Worm (Caenorhabditis elegans): Measurements from ENCODE around the gene T05H10.1.

Gene T05H10.1

ce11 chrII:8091528-8091927 lies 49.1 kb downstream of the T05H10.1 start (continued):
- TF ChIP-seq lin-13 (GFP tag; optimal IDR thresholded peaks at IDR 0.05), result peak; percentile 45
- TF ChIP-seq ces-1 (GFP tag; optimal IDR thresholded peaks at IDR 0.05), result no peak
- peak; percentile 62 for TF ChIP-seq T26A8.4 (GFP tag; IDR thresholded peaks at IDR 0.05)
- no peak for TF ChIP-seq lir-3 (tag; optimal IDR thresholded peaks at IDR 0.05)
- no peak for TF ChIP-seq egl-43 (GFP tag; IDR thresholded peaks at IDR 0.05)
- no peak for TF ChIP-seq madf-9 (GFP tag; conservative IDR thresholded peaks at IDR 0.05)
- TF ChIP-seq hlh-30 (tag; optimal IDR thresholded peaks at IDR 0.05; ENCODE audit: insufficient read depth), result peak; percentile 48
- TF ChIP-seq Y5F2A.4 (GFP tag; optimal IDR thresholded peaks at IDR 0.05), result no peak
- no peak for TF ChIP-seq ztf-7 (tag; optimal IDR thresholded peaks at IDR 0.05)
- no peak for TF ChIP-seq ceh-28 (tag; optimal IDR thresholded peaks at IDR 0.05)
- TF ChIP-seq snpc-4 (tag; optimal IDR thresholded peaks at IDR 0.05), result peak; percentile 86
- peak; percentile 67 for TF ChIP-seq dve-1 (tag; optimal IDR thresholded peaks at IDR 0.05; ENCODE audit: insufficient read depth)
- TF ChIP-seq unc-39 (tag; optimal IDR thresholded peaks at IDR 0.05), result no peak
- TF ChIP-seq dmd-8 (GFP tag; IDR thresholded peaks at IDR 0.05), result no peak
- peak; percentile 93 for TF ChIP-seq ama-1 (optimal IDR thresholded peaks at IDR 0.05)
- peak in 1 of 2 experiments; percentile 71 for TF ChIP-seq lsy-2 (tag; optimal IDR thresholded peaks at IDR 0.05)
- no peak for TF ChIP-seq Y75B8A.6 (GFP tag; IDR thresholded peaks at IDR 0.05)
- TF ChIP-seq mep-1 (tag; optimal IDR thresholded peaks at IDR 0.05), result peak; percentile 75
- TF ChIP-seq hmg-1.1 (GFP tag; IDR thresholded peaks at IDR 0.05), result 0 out of 2 replicates have a peak, but pooled peaks have one; percentile 53
- peak; percentile 10 for TF ChIP-seq nhr-6 (tag; optimal IDR thresholded peaks at IDR 0.05)
- TF ChIP-seq lin-29 (GFP tag; IDR thresholded peaks at IDR 0.05), result no peak
- TF ChIP-seq aha-1 (tag), result peak; percentile 90
- no peak for TF ChIP-seq pha-4 (GFP tag; IDR thresholded peaks at IDR 0.05)
- TF ChIP-seq pha-4 (tag; optimal IDR thresholded peaks at IDR 0.05), result no peak
- TF ChIP-seq zip-2 (tag; optimal IDR thresholded peaks at IDR 0.05), result no peak
- TF ChIP-seq hlh-11 (tag; optimal IDR thresholded peaks at IDR 0.05), result peak; percentile 56
- TF ChIP-seq mes-2 (tag; optimal IDR thresholded peaks at IDR 0.05; ENCODE audit: poor library complexity, severe bottlenecking), result peak; percentile 77
- TF ChIP-seq tra-1 (GFP tag; IDR thresholded peaks at IDR 0.05), result no peak
- TF ChIP-seq Y48G9A.11 (GFP tag; IDR thresholded peaks at IDR 0.05), result peak; percentile 40; the same call in 1 of the 2 replicates
- no peak for TF ChIP-seq fos-1 (tag; optimal IDR thresholded peaks at IDR 0.05)

ce11 chrII:8092537-8092936 lies 50.1 kb downstream of the T05H10.1 start, which contains the start of gene ltd-1:
Gene ltd-1 (minus strand): TSS chrII:8092754.
- TF ChIP-seq aha-1 (tag) (peak; percentile 58), madf-9 (GFP tag; conservative IDR thresholded peaks at IDR 0.05) (no peak)

- TF ChIP-seq zag-1 (tag; optimal IDR thresholded peaks at IDR 0.05) (no peak), aha-1 (tag) (peak; percentile 93)
Measured at ce11 chrII:8093283-8093682, 50.9 kb downstream of the T05H10.1 start.

ce11 chrII:8093914-8094313 lies 51.5 kb downstream of the T05H10.1 start:
- TF ChIP-seq dmd-9 (GFP tag; IDR thresholded peaks at IDR 0.05), result no peak
- TF ChIP-seq D1046.2 (GFP tag; IDR thresholded peaks at IDR 0.05), result no peak
- TF ChIP-seq pha-4 (GFP tag; IDR thresholded peaks at IDR 0.05), result no peak
- TF ChIP-seq pha-4 (tag; optimal IDR thresholded peaks at IDR 0.05), result no peak
- no peak for TF ChIP-seq attf-4 (tag; optimal IDR thresholded peaks at IDR 0.05)
